Worm (Caenorhabditis elegans): ENCODE results near the gene lido-2.

- no peak for TF ChIP-seq ceh-91 (GFP tag; IDR thresholded peaks at IDR 0.05)
- TF ChIP-seq T26A5.8 (tag; optimal IDR thresholded peaks at IDR 0.05), result no peak
- no peak for TF ChIP-seq ccch-3 (GFP tag; optimal IDR thresholded peaks at IDR 0.05)
- TF ChIP-seq snpc-1.3 (tag; optimal IDR thresholded peaks at IDR 0.05; ENCODE audit: insufficient read depth), result no peak
- TF ChIP-seq nfya-1 (tag; optimal IDR thresholded peaks at IDR 0.05; ENCODE audit: borderline replicate concordance, insufficient read depth), result no peak
Measured at ce11 chrX:17062165-17062564, 38.4 kb downstream of the lido-2 start.

Measured in whole organism, young adult.